Worm (Caenorhabditis elegans) whole organism, early embryonic: Measurements from ENCODE around the gene F26A1.1.

Experiments
- aly-1 ChIP-seq: sonication (generic microtip); optimal IDR thresholded peaks from 2 replicates; lab custom pipeline; 2016; ENCODE audit warnings: missing genetic modification characterization, missing compliant biosample characterization
- ama-1 ChIP-seq: fragments of 150-350 bp; optimal IDR thresholded peaks from 2 replicates; lab custom pipeline; 2014
- hnd-1 ChIP-seq: sonication (generic microtip); optimal IDR thresholded peaks from 2 replicates; lab custom pipeline; 2016; ENCODE audit warnings: missing genetic modification characterization, missing compliant biosample characterization
- tbx-11 ChIP-seq: fragments of 200-800 bp; sonication (Bioruptor generic); IDR thresholded peaks from 2 replicates; pipeline ENCODE4 v1.3.6; 2022; ENCODE audit warnings: missing genetic modification characterization, missing compliant biosample characterization

ce11 chrIII:4859039-4859438, 8.7 kb downstream of the F26A1.1 start, which contains the start of gene C35D10.6:
- TF ChIP-seq ama-1 (lab: Kevin White, UChicago) (no peak), aly-1 (tag; lab: Kevin White, UChicago) (no peak), hnd-1 (tag; lab: Kevin White, UChicago) (no peak), tbx-11 (GFP tag; lab: Robert Waterston, UW) (no peak)
